Worm (Caenorhabditis elegans) whole organism, L4/young adult: ENCODE results near the gene nspg-8.

Experiments used
- dao-5 ChIP-seq: sonication (generic microtip); optimal IDR thresholded peaks from 2 replicates; lab custom pipeline; 2016; ENCODE audit warnings: missing genotype, missing genetic modification characterization, moderate library complexity, missing compliant biosample characterization
- him-1 ChIP-seq: sonication (generic microtip); optimal IDR thresholded peaks from 2 replicates; lab custom pipeline; 2016; ENCODE audit warnings: missing genotype, missing genetic modification reagents, missing genetic modification characterization, missing compliant biosample characterization

DNA sequence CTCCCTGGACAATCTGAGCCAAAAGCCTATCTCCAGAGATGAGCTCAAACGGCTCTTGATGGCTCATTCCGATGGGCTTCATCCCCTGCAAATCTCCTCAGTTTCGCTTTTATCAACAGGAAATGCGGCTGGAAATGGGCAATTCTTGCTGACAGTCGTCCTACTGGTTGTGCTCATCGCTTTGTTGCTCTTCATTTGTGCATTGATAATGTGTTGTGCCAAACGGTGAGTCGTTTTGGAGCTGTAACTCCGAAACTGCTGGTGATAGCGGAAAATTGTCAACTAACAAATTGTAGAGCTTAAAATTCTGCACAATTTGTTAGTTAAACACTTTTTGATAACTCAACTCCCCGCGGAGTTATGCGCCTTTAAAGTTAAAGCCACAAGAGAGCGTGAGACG lies 2.9 kb upstream of the nspg-8 start:
- TF ChIP-seq dao-5 (tag; lab: Kevin White, UChicago) = no peak
- no peak for TF ChIP-seq him-1 (tag; lab: Kevin White, UChicago)
